Worm (Caenorhabditis elegans): ENCODE measurements around the gene T05A8.3.

ce11 chrII:2705200-2705599, 12.0 kb downstream of the T05A8.3 start, which contains the start of gene srh-128:
- TF ChIP-seq snpc-4 (tag; optimal IDR thresholded peaks at IDR 0.05) (no peak), elt-3 (tag; optimal IDR thresholded peaks at IDR 0.05) (no peak), tbx-8 (GFP tag; optimal IDR thresholded peaks at IDR 0.05) (no peak), ceh-83 (GFP tag; optimal IDR thresholded peaks at IDR 0.05) (no peak), blmp-1 (tag; optimal IDR thresholded peaks at IDR 0.05) (no peak), unc-120 (tag; optimal IDR thresholded peaks at IDR 0.05; ENCODE audit: poor library complexity, severe bottlenecking) (no peak), unc-62 (GFP tag; optimal IDR thresholded peaks at IDR 0.05) (no peak), unc-39 (tag; optimal IDR thresholded peaks at IDR 0.05) (no peak), mab-5 (tag; optimal IDR thresholded peaks at IDR 0.05) (no peak), ztf-11 (tag; optimal IDR thresholded peaks at IDR 0.05) (no peak), mep-1 (tag; optimal IDR thresholded peaks at IDR 0.05) (no peak), nhr-76 (tag; optimal IDR thresholded peaks at IDR 0.05) (no peak), nhr-28 (tag; optimal IDR thresholded peaks at IDR 0.05) (no peak), nhr-12 (tag; optimal IDR thresholded peaks at IDR 0.05) (no peak)
